Worm (Caenorhabditis elegans) whole organism, L3 larva: Measurements from ENCODE around the gene C27A7.6.

Experiments
- ceh-28 ChIP-seq: fragments of 150-350 bp; optimal IDR thresholded peaks from 2 replicates; lab custom pipeline; 2014; ENCODE audit warnings: missing biosample characterization, missing genetic modification reagents, missing genetic modification characterization
- ceh-9 ChIP-seq: sonication (generic microtip); optimal IDR thresholded peaks from 2 replicates; lab custom pipeline; 2018; ENCODE audit warnings: missing biosample characterization, missing genetic modification characterization
- daf-12 ChIP-seq: fragments of 150-350 bp; optimal IDR thresholded peaks from 2 replicates; lab custom pipeline; 2014; ENCODE audit warnings: missing biosample characterization, missing genetic modification reagents, missing genetic modification characterization
- jun-1 ChIP-seq: fragments of 150-350 bp; optimal IDR thresholded peaks from 2 replicates; lab custom pipeline; 2014; ENCODE audit warnings: missing biosample characterization, missing genetic modification reagents, missing genetic modification characterization
- nfya-1 ChIP-seq: sonication (generic microtip); optimal IDR thresholded peaks from 2 replicates; lab custom pipeline; 2017; ENCODE audit warnings: missing genetic modification characterization, mild to moderate bottlenecking, missing compliant biosample characterization, antibody characterized with exemption, moderate library complexity; ENCODE audit not compliant: insufficient read depth
- nhr-11 ChIP-seq: fragments of 150-350 bp; optimal IDR thresholded peaks from 2 replicates; lab custom pipeline; 2014; ENCODE audit warnings: missing biosample characterization, missing genetic modification characterization
- nhr-76 ChIP-seq: fragments of 150-350 bp; sonication (generic microtip); optimal IDR thresholded peaks from 5 replicates; lab custom pipeline; 2014; ENCODE audit warnings: missing biosample characterization, missing genetic modification characterization
- pqm-1 ChIP-seq: fragments of 150-350 bp; optimal IDR thresholded peaks from 2 replicates; lab custom pipeline; 2017; ENCODE audit warnings: missing biosample characterization, missing genetic modification characterization, inconsistent platforms
- unc-39 ChIP-seq: sonication (generic microtip); optimal IDR thresholded peaks from 4 replicates; lab custom pipeline; 2017; ENCODE audit warnings: missing biosample characterization, missing genetic modification characterization
- unc-62 ChIP-seq: fragments of 150-350 bp; sonication (generic microtip); optimal IDR thresholded peaks from 4 replicates; lab custom pipeline; 2014; ENCODE audit warnings: missing biosample characterization, missing genetic modification reagents, missing genetic modification characterization
- ztf-11 ChIP-seq: fragments of 150-350 bp; optimal IDR thresholded peaks from 2 replicates; lab custom pipeline; 2014; ENCODE audit warnings: missing biosample characterization, missing genetic modification characterization

ce11 chrV:12080274-12080673, 50.3 kb downstream of the C27A7.6 start, which contains the start of gene R07B7.9:
- TF ChIP-seq nhr-11 (tag; lab: Kevin White, UChicago) (no peak), unc-62 (GFP tag; lab: Kevin White, UChicago) (no peak), daf-12 (tag; lab: Kevin White, UChicago) (no peak), ceh-9 (tag; lab: Kevin White, UChicago) (no peak), pqm-1 (tag; lab: Kevin White, UChicago) (no peak), unc-39 (tag; lab: Kevin White, UChicago) (no peak), ceh-28 (tag; lab: Kevin White, UChicago) (no peak), jun-1 (tag; lab: Kevin White, UChicago) (no peak), nfya-1 (tag; lab: Kevin White, UChicago) (no peak), ztf-11 (tag; lab: Kevin White, UChicago) (no peak), nhr-76 (tag; lab: Kevin White, UChicago) (no peak)
